Fruit fly (Drosophila melanogaster): Measurements from ENCODE around the gene CG8031.

The CG8031 gene

DNA sequence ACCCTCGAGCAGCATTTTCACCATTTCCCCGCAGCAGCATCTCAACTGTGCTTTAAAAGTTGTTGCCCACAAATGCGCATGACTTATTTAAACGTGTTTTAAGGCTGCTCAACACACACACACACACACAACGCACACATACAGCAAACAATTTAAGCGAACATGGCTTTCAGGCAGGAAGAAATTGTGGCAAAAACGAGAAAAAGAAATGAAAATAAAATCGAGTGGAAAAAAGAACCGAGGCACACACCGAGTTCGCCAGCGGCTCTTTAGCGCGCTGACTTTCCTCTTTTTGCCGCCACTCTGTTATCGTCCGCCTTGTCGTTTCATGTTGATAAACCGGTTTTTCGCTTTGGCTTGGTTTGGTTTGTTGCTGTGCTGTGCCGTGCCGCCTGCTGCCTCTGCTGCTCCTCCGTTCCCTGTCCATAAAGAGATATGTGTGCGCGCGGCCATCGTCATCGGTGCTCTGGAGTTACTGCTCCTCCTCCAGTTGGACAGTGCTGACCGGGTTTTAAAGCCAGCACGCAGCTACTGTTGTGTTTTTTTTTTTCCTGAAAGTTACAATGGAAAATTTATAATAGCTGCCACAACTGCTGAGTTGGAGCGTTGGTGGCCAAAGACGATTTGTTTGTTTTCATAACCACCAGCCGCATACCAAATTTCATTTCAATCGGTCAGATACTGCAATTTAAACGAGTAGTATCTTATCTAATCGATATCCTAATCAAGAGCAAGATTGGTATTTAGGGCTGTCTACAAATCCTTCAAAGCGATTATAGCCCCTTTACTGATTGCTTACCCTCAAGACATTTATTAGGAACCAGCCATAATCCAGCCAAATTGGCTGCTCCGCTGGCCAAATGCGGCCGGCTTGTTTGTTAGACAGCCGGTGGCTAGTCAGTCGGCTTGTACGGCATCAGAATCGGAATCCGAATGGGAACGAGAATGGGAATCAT is 5.0 kb upstream of the CG8031 start (continued):
- TF ChIP-seq en (GFP tag; optimal IDR thresholded peaks at IDR 0.05) (peak; percentile 20), CG3847 (GFP tag; IDR thresholded peaks at IDR 0.05) (0 out of 2 replicates have a peak, but pooled peaks have one; percentile 15), Opbp (GFP tag; IDR thresholded peaks at IDR 0.05; ENCODE audit: partially characterized antibody) (no peak), E2f2 (GFP tag; IDR thresholded peaks at IDR 0.05) (peak; percentile 16; the same call in 1 of the 2 replicates), Blimp-1 (GFP tag; optimal IDR thresholded peaks at IDR 0.05) (no peak), tgo (GFP tag; IDR thresholded peaks at IDR 0.05) (no peak), odd (GFP tag; optimal IDR thresholded peaks at IDR 0.05) (no peak), CG6654 (GFP tag; optimal IDR thresholded peaks at IDR 0.05) (no peak), ac (GFP tag; optimal IDR thresholded peaks at IDR 0.05) (no peak), twi (tag; optimal IDR thresholded peaks at IDR 0.05) (no peak), CG6813 (GFP tag; optimal IDR thresholded peaks at IDR 0.05) (no peak), CG17385 (GFP tag; optimal IDR thresholded peaks at IDR 0.05) (peak; percentile 1), Hmx (GFP tag; optimal IDR thresholded peaks at IDR 0.05) (no peak), dysf (GFP tag; IDR thresholded peaks at IDR 0.05) (peak; percentile 29; the same call in 1 of the 3 replicates), CG4854 (GFP tag; optimal IDR thresholded peaks at IDR 0.05) (no peak), Dip3 (GFP tag; optimal IDR thresholded peaks at IDR 0.05) (no peak), tna (GFP tag; IDR thresholded peaks at IDR 0.05; ENCODE audit: partially characterized antibody) (no peak), Drgx (GFP tag; IDR thresholded peaks at IDR 0.05) (no peak; the same call in 1 of the 2 replicates), CG6854 (GFP tag; optimal IDR thresholded peaks at IDR 0.05) (no peak), lbe (GFP tag; optimal IDR thresholded peaks at IDR 0.05) (peak; percentile 57), CrebB (tag; optimal IDR thresholded peaks at IDR 0.05) (no peak), CG2199 (GFP tag; IDR thresholded peaks at IDR 0.05) (peak; percentile 50; the same call in 2 of the 3 replicates), CG1792 (GFP tag; optimal IDR thresholded peaks at IDR 0.05) (no peak), pho (GFP tag; optimal IDR thresholded peaks at IDR 0.05) (peak; percentile 18), NfI (GFP tag; optimal IDR thresholded peaks at IDR 0.05) (no peak), gro (GFP tag; optimal IDR thresholded peaks at IDR 0.05) (no peak), CG17802 (tag; optimal IDR thresholded peaks at IDR 0.05) (no peak), CG13424 (tag; optimal IDR thresholded peaks at IDR 0.05) (no peak), CG34422 (GFP tag; IDR thresholded peaks at IDR 0.05) (peak; percentile 39; the same call in 1 of the 3 replicates), CG7987 (GFP tag; optimal IDR thresholded peaks at IDR 0.05) (no peak), CG12391 (tag; optimal IDR thresholded peaks at IDR 0.05) (no peak), Hr51 (GFP tag; optimal IDR thresholded peaks at IDR 0.05) (no peak), nom (GFP tag; optimal IDR thresholded peaks at IDR 0.05) (peak; percentile 68), Atf3 (GFP tag; optimal IDR thresholded peaks at IDR 0.05) (no peak), pnt (GFP tag; optimal IDR thresholded peaks at IDR 0.05) (no peak), Taf1 (GFP tag; IDR thresholded peaks at IDR 0.05) (no peak), CG5953 (GFP tag; IDR thresholded peaks at IDR 0.05) (no peak), yki (optimal IDR thresholded peaks at IDR 0.05) (no peak), HmgZ (tag; optimal IDR thresholded peaks at IDR 0.05) (no peak), Meics (GFP tag; optimal IDR thresholded peaks at IDR 0.05) (peak; percentile 5), NK7.1 (GFP tag; optimal IDR thresholded peaks at IDR 0.05) (no peak), HLHmδ (GFP tag; optimal IDR thresholded peaks at IDR 0.05) (no peak), Dll (GFP tag; IDR thresholded peaks at IDR 0.05; ENCODE audit: partially characterized antibody) (no peak), Side (GFP tag; optimal IDR thresholded peaks at IDR 0.05) (no peak), CG9609 (GFP tag; optimal IDR thresholded peaks at IDR 0.05) (peak; percentile 39), zfh2 (GFP tag; optimal IDR thresholded peaks at IDR 0.05) (no peak), Bdp1 (GFP tag; optimal IDR thresholded peaks at IDR 0.05) (no peak), Spps (tag; optimal IDR thresholded peaks at IDR 0.05) (no peak), CG17912 (GFP tag; optimal IDR thresholded peaks at IDR 0.05) (no peak)
